Fruit fly (Drosophila melanogaster) whole organism, wandering third instar larva: Measurements from ENCODE around the gene CG12608.

Source experiments
- OdsH ChIP-seq: fragments of 200-800 bp; sonication (Bioruptor generic); optimal IDR thresholded peaks from 2 replicates; lab custom pipeline; 2016; ENCODE audit warnings: missing biosample characterization, mild to moderate bottlenecking, missing genetic modification characterization
- pan ChIP-seq: fragments of >200 bp; optimal IDR thresholded peaks from 2 replicates; lab custom pipeline; 2017

- TF ChIP-seq pan (lab: Kevin White, UChicago) (no peak), OdsH (GFP tag; lab: Kevin White, UChicago) (no peak)
These were observed 42.9 kb upstream of the CG12608 start for dm6 chrX:15387344-15387743.
